Fruit fly (Drosophila melanogaster): ENCODE results near the gene CG34284.

dm6 chr3R:18947307-18947706, 44.6 kb upstream of the CG34284 start:
- TF ChIP-seq h (optimal IDR thresholded peaks at IDR 0.05) (no peak), insv (optimal IDR thresholded peaks at IDR 0.05) (no peak), ttk (optimal IDR thresholded peaks at IDR 0.05) (no peak), psq (optimal IDR thresholded peaks at IDR 0.05) (no peak), Myc (optimal IDR thresholded peaks at IDR 0.05) (no peak), Sin3A (optimal IDR thresholded peaks at IDR 0.05) (no peak)

All from Kc167 (cell line).